Worm (Caenorhabditis elegans) whole organism, L2 larva: Measurements from ENCODE around the gene cblc-1.

Experiments
- C34F6.9 ChIP-seq: fragments of 150-350 bp; optimal IDR thresholded peaks from 2 replicates; lab custom pipeline; 2014; ENCODE audit warnings: missing biosample characterization, missing genetic modification characterization
- R02D3.7 ChIP-seq: fragments of 150-350 bp; optimal IDR thresholded peaks from 2 replicates; lab custom pipeline; 2014; ENCODE audit warnings: missing biosample characterization, missing genetic modification characterization
- alr-1 ChIP-seq: fragments of 150-350 bp; optimal IDR thresholded peaks from 2 replicates; lab custom pipeline; 2014; ENCODE audit warnings: missing biosample characterization, missing genetic modification characterization
- aly-2 ChIP-seq: fragments of 150-350 bp; optimal IDR thresholded peaks from 2 replicates; lab custom pipeline; 2014; ENCODE audit warnings: missing biosample characterization, missing genetic modification characterization
- ama-1 ChIP-seq: fragments of 150-350 bp; optimal IDR thresholded peaks from 2 replicates; lab custom pipeline; 2018; ENCODE audit warnings: inconsistent platforms
- ceh-16 ChIP-seq: fragments of 150-350 bp; optimal IDR thresholded peaks from 2 replicates; lab custom pipeline; 2014; ENCODE audit warnings: missing biosample characterization, missing genetic modification characterization
- dmd-4 ChIP-seq: sonication (generic microtip); optimal IDR thresholded peaks from 2 replicates; lab custom pipeline; 2017; ENCODE audit warnings: missing biosample characterization, missing genetic modification characterization
- elt-1 ChIP-seq: fragments of 150-350 bp; optimal IDR thresholded peaks from 2 replicates; lab custom pipeline; 2014; ENCODE audit warnings: missing biosample characterization, missing genetic modification characterization
- elt-3 ChIP-seq: sonication (generic microtip); optimal IDR thresholded peaks from 2 replicates; lab custom pipeline; 2017; ENCODE audit warnings: missing biosample characterization, missing genetic modification characterization
- fos-1 ChIP-seq: fragments of 150-350 bp; optimal IDR thresholded peaks from 2 replicates; lab custom pipeline; 2014; ENCODE audit warnings: missing biosample characterization, missing genetic modification characterization
- gmeb-1 ChIP-seq: fragments of 150-350 bp; optimal IDR thresholded peaks from 2 replicates; lab custom pipeline; 2014; ENCODE audit warnings: missing biosample characterization, missing genetic modification characterization
- lin-11 ChIP-seq: fragments of 150-350 bp; sonication (generic microtip); optimal IDR thresholded peaks from 2 replicates; lab custom pipeline; 2014; ENCODE audit warnings: missing biosample characterization, missing genetic modification characterization, inconsistent platforms, mixed read lengths
- lsy-2 ChIP-seq, 2 experiments: fragments of 150-350 bp in 1 of 2; sonication (generic microtip) in 1 of 2; optimal IDR thresholded peaks; 2 replicates each; lab custom pipeline; 2014 to 2017; ENCODE audit warnings: missing biosample characterization in 2 of 2, missing genetic modification characterization in 2 of 2
- mab-5 ChIP-seq: fragments of 150-350 bp; optimal IDR thresholded peaks from 2 replicates; lab custom pipeline; 2014; ENCODE audit warnings: missing biosample characterization, missing genetic modification characterization
- mbf-1 ChIP-seq: sonication (generic microtip); optimal IDR thresholded peaks from 2 replicates; lab custom pipeline; 2017; ENCODE audit warnings: missing biosample characterization, missing genetic modification characterization
- mdl-1 ChIP-seq, 2 experiments: fragments of 150-350 bp in 1 of 2; sonication (generic microtip) in 1 of 2; optimal IDR thresholded peaks; 2 replicates each; lab custom pipeline; 2017; ENCODE audit warnings: missing biosample characterization in 2 of 2, missing genetic modification characterization in 2 of 2
- nhr-10 ChIP-seq: sonication (generic microtip); optimal IDR thresholded peaks from 2 replicates; lab custom pipeline; 2017; ENCODE audit warnings: missing biosample characterization, missing genetic modification characterization
- nhr-11 ChIP-seq: fragments of 150-350 bp; optimal IDR thresholded peaks from 2 replicates; lab custom pipeline; 2014; ENCODE audit warnings: missing biosample characterization, missing genetic modification characterization
- nhr-12 ChIP-seq: fragments of 150-350 bp; optimal IDR thresholded peaks from 2 replicates; lab custom pipeline; 2014; ENCODE audit warnings: missing biosample characterization, missing genetic modification characterization
- nhr-21 ChIP-seq: fragments of 150-350 bp; optimal IDR thresholded peaks from 2 replicates; lab custom pipeline; 2014; ENCODE audit warnings: missing biosample characterization, missing genetic modification characterization
- nhr-23 ChIP-seq: fragments of 150-350 bp; optimal IDR thresholded peaks from 2 replicates; lab custom pipeline; 2014; ENCODE audit warnings: missing biosample characterization, missing genetic modification reagents, missing genetic modification characterization
- nhr-237 ChIP-seq: fragments of 150-350 bp; optimal IDR thresholded peaks from 2 replicates; lab custom pipeline; 2014; ENCODE audit warnings: missing biosample characterization, missing genetic modification characterization
- nhr-6 ChIP-seq: fragments of 150-350 bp; optimal IDR thresholded peaks from 2 replicates; lab custom pipeline; 2014; ENCODE audit warnings: missing biosample characterization, missing genetic modification characterization
- sem-4 ChIP-seq: fragments of 150-350 bp; optimal IDR thresholded peaks from 2 replicates; lab custom pipeline; 2014; ENCODE audit warnings: missing biosample characterization, missing genetic modification reagents, missing genetic modification characterization
- sma-3 ChIP-seq: sonication (generic microtip); optimal IDR thresholded peaks from 2 replicates; lab custom pipeline; 2016; ENCODE audit warnings: missing genetic modification reagents, missing genetic modification characterization, missing compliant biosample characterization
- sma-9 ChIP-seq, 2 experiments: fragments of 150-350 bp in 1 of 2; sonication (generic microtip) in 1 of 2; optimal IDR thresholded peaks; 2 replicates each; lab custom pipeline; 2014 to 2016; ENCODE audit warnings: missing genetic modification characterization in 2 of 2, mild to moderate bottlenecking in 1 of 2, missing biosample characterization in 1 of 2, missing compliant biosample characterization in 1 of 2, missing genetic modification reagents in 1 of 2, moderate library complexity in 1 of 2
- snpc-4 ChIP-seq: fragments of 150-350 bp; optimal IDR thresholded peaks from 2 replicates; lab custom pipeline; 2014; ENCODE audit warnings: missing biosample characterization, missing genetic modification characterization
- unc-55 ChIP-seq: fragments of 150-350 bp; sonication (generic microtip); optimal IDR thresholded peaks from 3 replicates; lab custom pipeline; 2014; ENCODE audit warnings: missing biosample characterization, missing genetic modification reagents, missing genetic modification characterization
- unc-62 ChIP-seq: fragments of 150-350 bp; optimal IDR thresholded peaks from 2 replicates; lab custom pipeline; 2014; ENCODE audit warnings: missing biosample characterization, missing genetic modification reagents, missing genetic modification characterization
- zag-1 ChIP-seq: fragments of 150-350 bp; optimal IDR thresholded peaks from 2 replicates; lab custom pipeline; 2014; ENCODE audit warnings: missing biosample characterization, missing genetic modification characterization
- ztf-1 ChIP-seq: fragments of 200-800 bp; sonication (Bioruptor generic); conservative IDR thresholded peaks from 2 replicates; pipeline ENCODE4 v1.3.6; 2022; ENCODE audit warnings: missing genetic modification characterization, missing compliant biosample characterization
- ztf-4 ChIP-seq: fragments of 150-350 bp; optimal IDR thresholded peaks from 2 replicates; lab custom pipeline; 2014; ENCODE audit warnings: missing biosample characterization, missing genetic modification characterization

The cblc-1 gene

DNA sequence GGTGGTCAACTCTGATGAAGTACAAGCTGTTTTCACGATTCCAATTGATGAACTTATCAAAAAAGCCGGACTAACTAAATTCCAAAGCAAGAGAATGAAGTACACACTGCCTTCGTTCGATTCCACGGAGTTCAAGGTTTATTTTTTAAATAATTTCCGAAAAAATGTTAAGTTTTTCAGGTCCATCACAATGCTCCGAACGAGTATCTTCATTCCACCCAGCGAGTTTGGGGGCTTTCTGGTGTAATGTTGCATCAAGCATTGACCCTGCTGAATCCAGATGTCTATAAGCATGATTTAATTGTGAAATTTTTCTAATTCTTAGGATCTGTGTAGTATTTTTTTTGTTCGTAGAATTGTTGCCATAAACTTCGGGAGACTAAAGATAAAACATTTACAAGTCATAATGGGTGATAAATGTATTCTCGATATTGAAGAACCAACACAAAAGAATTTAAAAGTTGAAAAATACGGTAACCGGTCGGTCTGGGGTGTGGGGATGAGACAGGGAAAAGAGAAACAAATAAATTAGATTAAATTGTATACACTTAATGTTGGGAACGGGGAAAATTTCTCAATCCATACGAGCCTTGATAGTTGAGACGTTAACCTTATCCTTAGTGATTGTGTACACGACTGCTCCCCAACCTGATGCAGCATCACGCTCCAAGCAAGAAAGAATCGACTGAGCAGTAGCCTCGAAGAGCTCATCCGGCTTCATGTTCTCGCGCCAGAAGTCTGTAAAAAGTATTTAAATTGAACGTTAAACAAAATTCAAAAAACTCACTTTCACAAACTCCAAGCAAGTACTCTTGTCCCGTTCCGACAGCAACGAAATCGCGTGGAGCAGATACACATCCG, 13.4 kb upstream of the cblc-1 start:
- no peak for TF ChIP-seq lin-11 (tag; lab: Kevin White, UChicago)
- no peak for TF ChIP-seq ztf-1
- TF ChIP-seq mab-5 = no peak
- no peak for TF ChIP-seq unc-62 (GFP tag; lab: Kevin White, UChicago)
- TF ChIP-seq ama-1 (lab: Kevin White, UChicago) = no peak
- no peak for TF ChIP-seq ceh-16 (tag; lab: Kevin White, UChicago)
- no peak for TF ChIP-seq nhr-237 (tag; lab: Kevin White, UChicago)
- no peak for TF ChIP-seq nhr-6
- no peak for TF ChIP-seq sem-4 (tag; lab: Kevin White, UChicago)
- TF ChIP-seq C34F6.9 = no peak
- TF ChIP-seq sma-9 (GFP tag; optimal IDR thresholded peaks at IDR 0.05; lab: Kevin White, UChicago) = no peak
- TF ChIP-seq sma-9 (tag; optimal IDR thresholded peaks at IDR 0.05; lab: Kevin White, UChicago) = no peak
- TF ChIP-seq ztf-4 (tag; lab: Kevin White, UChicago) = no peak
- TF ChIP-seq gmeb-1 (tag; lab: Kevin White, UChicago) = no peak
- no peak for TF ChIP-seq nhr-10 (tag; lab: Kevin White, UChicago)
- no peak for TF ChIP-seq mbf-1 (tag; lab: Kevin White, UChicago)
- TF ChIP-seq alr-1 (tag; lab: Kevin White, UChicago) = no peak
- TF ChIP-seq nhr-12 (tag; lab: Kevin White, UChicago) = no peak
- TF ChIP-seq lsy-2 (tag; optimal IDR thresholded peaks at IDR 0.05; lab: Kevin White, UChicago) = no peak
- TF ChIP-seq elt-1 (tag; lab: Kevin White, UChicago) = no peak

- no peak for TF ChIP-seq lsy-2 (tag; optimal IDR thresholded peaks at IDR 0.05; lab: Kevin White, UChicago)
- TF ChIP-seq mbf-1 (tag; lab: Kevin White, UChicago) = no peak
- TF ChIP-seq nhr-12 (tag; lab: Kevin White, UChicago) = no peak
- TF ChIP-seq snpc-4 (tag; lab: Kevin White, UChicago) = no peak
- no peak for TF ChIP-seq mab-5
- no peak for TF ChIP-seq elt-3
- TF ChIP-seq ceh-16 (tag; lab: Kevin White, UChicago) = no peak
These were observed 12.3 kb upstream of the cblc-1 start, which contains the start of gene ndx-3 for ce11 chrII:4953289-4953688. ndx-3 (plus strand) TSS chrII:4953589.

ce11 chrII:4949380-4949950, 8.5 kb upstream of the cblc-1 start, which contains the start of the genes try-1 and zyg-12:
try-1 (minus strand) TSS chrII:4949527.
zyg-12 (plus strand) TSS chrII:4949900.
- TF ChIP-seq nhr-11 (tag; lab: Kevin White, UChicago) = no peak
- TF ChIP-seq dmd-4 (tag; lab: Kevin White, UChicago) = no peak
- no peak for TF ChIP-seq alr-1 (tag; lab: Kevin White, UChicago)
- no peak for TF ChIP-seq gmeb-1 (tag; lab: Kevin White, UChicago)
- no peak for TF ChIP-seq unc-62 (GFP tag; lab: Kevin White, UChicago)
- TF ChIP-seq R02D3.7 (tag; lab: Kevin White, UChicago) = no peak
- no peak for TF ChIP-seq fos-1
- no peak for TF ChIP-seq aly-2 (tag; lab: Kevin White, UChicago)
- no peak for TF ChIP-seq nhr-23 (tag; lab: Kevin White, UChicago)

ce11 chrII:4948118-4948517, 7.2 kb upstream of the cblc-1 start:
- no peak for TF ChIP-seq ztf-1
- no peak for TF ChIP-seq mbf-1 (tag; lab: Kevin White, UChicago)
- TF ChIP-seq R02D3.7 (tag; lab: Kevin White, UChicago) = no peak
- no peak for TF ChIP-seq mdl-1 (tag; optimal IDR thresholded peaks at IDR 0.05; lab: Kevin White, UChicago)
- TF ChIP-seq C34F6.9 = no peak
- TF ChIP-seq unc-55 (GFP tag; lab: Kevin White, UChicago) = no peak
- TF ChIP-seq sma-3 = no peak
- TF ChIP-seq ztf-4 (tag; lab: Kevin White, UChicago) = no peak
- no peak for TF ChIP-seq nhr-23 (tag; lab: Kevin White, UChicago)
- TF ChIP-seq snpc-4 (tag; lab: Kevin White, UChicago) = no peak
- TF ChIP-seq nhr-6 = no peak
- TF ChIP-seq zag-1 = no peak
- TF ChIP-seq nhr-21 (tag; lab: Kevin White, UChicago) = no peak
- no peak for TF ChIP-seq nhr-237 (tag; lab: Kevin White, UChicago)
- no peak for TF ChIP-seq fos-1
- no peak for TF ChIP-seq ceh-16 (tag; lab: Kevin White, UChicago)
